Fruit fly (Drosophila melanogaster): ENCODE measurements around the gene Hipk.

The Hipk gene

dm6 chr3L:591370-591769, 48.5 kb downstream of the Hipk start (continued):
- TF ChIP-seq CG17328 (GFP tag; IDR thresholded peaks at IDR 0.05) (0 out of 2 replicates have a peak, but pooled peaks have one; percentile 37), gcm2 (GFP tag; optimal IDR thresholded peaks at IDR 0.05) (no peak), zf30C (GFP tag; optimal IDR thresholded peaks at IDR 0.05) (peak; percentile 77), Sox102F (GFP tag; optimal IDR thresholded peaks at IDR 0.05) (no peak), Xrp1 (GFP tag; IDR thresholded peaks at IDR 0.05) (peak; percentile 20; the same call in 1 of the 2 replicates), CG10147 (GFP tag; optimal IDR thresholded peaks at IDR 0.05) (no peak), CG32532 (GFP tag; IDR thresholded peaks at IDR 0.05) (no peak), nmo (GFP tag; optimal IDR thresholded peaks at IDR 0.05) (peak; percentile 3), lmd (GFP tag; IDR thresholded peaks at IDR 0.05) (0 out of 2 replicates have a peak, but pooled peaks have one; percentile 6), CG11560 (tag; IDR thresholded peaks at IDR 0.05) (no peak), Dip2 (GFP tag; IDR thresholded peaks at IDR 0.05) (no peak), D (optimal IDR thresholded peaks at IDR 0.05) (no peak), D (GFP tag; optimal IDR thresholded peaks at IDR 0.05) (peak; percentile 34), cato (GFP tag; optimal IDR thresholded peaks at IDR 0.05; ENCODE audit: borderline replicate concordance) (no peak), Fer2 (tag; optimal IDR thresholded peaks at IDR 0.05) (no peak), CG18262 (tag; optimal IDR thresholded peaks at IDR 0.05) (peak; percentile 21), grau (tag; optimal IDR thresholded peaks at IDR 0.05) (peak; percentile 1), kah (GFP tag; optimal IDR thresholded peaks at IDR 0.05) (peak; percentile 50), CG3065 (GFP tag; optimal IDR thresholded peaks at IDR 0.05) (no peak), CG33557 (GFP tag; optimal IDR thresholded peaks at IDR 0.05) (peak; percentile 51), CG10267 (tag; optimal IDR thresholded peaks at IDR 0.05) (peak; percentile 2), HLH54F (GFP tag; optimal IDR thresholded peaks at IDR 0.05) (no peak), lov (optimal IDR thresholded peaks at IDR 0.05) (no peak), lov (GFP tag; IDR thresholded peaks at IDR 0.05) (0 out of 3 replicates have a peak, but pooled peaks have one; percentile 21), dmrt99B (tag; optimal IDR thresholded peaks at IDR 0.05) (no peak), scrt (GFP tag; optimal IDR thresholded peaks at IDR 0.05) (no peak), Lim3 (GFP tag; IDR thresholded peaks at IDR 0.05) (no peak), CG10979 (tag; optimal IDR thresholded peaks at IDR 0.05) (peak; percentile 52), bsh (GFP tag; optimal IDR thresholded peaks at IDR 0.05) (peak in 1 of 2 experiments; percentile 43), sens (GFP tag) (peak; percentile 67), CG10543 (GFP tag; optimal IDR thresholded peaks at IDR 0.05) (no peak), Med (GFP tag) (peak; percentile 42), chm (GFP tag; IDR thresholded peaks at IDR 0.05) (no peak), CG16813 (GFP tag; IDR thresholded peaks at IDR 0.05; ENCODE audit: partially characterized antibody) (no peak), Blimp-1 (GFP tag; optimal IDR thresholded peaks at IDR 0.05) (no peak), Dek (tag; optimal IDR thresholded peaks at IDR 0.05) (no peak), Optix (GFP tag; IDR thresholded peaks at IDR 0.05) (peak; percentile 36; the same call in 1 of the 3 replicates), CG16863 (GFP tag; optimal IDR thresholded peaks at IDR 0.05) (peak; percentile 5), CG11723 (GFP tag; optimal IDR thresholded peaks at IDR 0.05) (no peak), CG12659 (GFP tag; optimal IDR thresholded peaks at IDR 0.05) (no peak), ro (GFP tag; IDR thresholded peaks at IDR 0.05) (no peak), CG9932 (GFP tag; IDR thresholded peaks at IDR 0.05) (no peak), fd96Cb (tag; optimal IDR thresholded peaks at IDR 0.05) (peak; percentile 5), CG8765 (GFP tag; IDR thresholded peaks at IDR 0.05) (0 out of 2 replicates have a peak, but pooled peaks have one; percentile 29), prd (optimal IDR thresholded peaks at IDR 0.05) (no peak), prd (GFP tag; IDR thresholded peaks at IDR 0.05) (peak; percentile 25; the same call in 1 of the 3 replicates), Ets65A (GFP tag) (peak; percentile 84), CG17612 (GFP tag; IDR thresholded peaks at IDR 0.05) (no peak), CG12391 (tag; optimal IDR thresholded peaks at IDR 0.05) (peak; percentile 18), CG10654 (GFP tag; optimal IDR thresholded peaks at IDR 0.05) (no peak), CG2712 (tag; optimal IDR thresholded peaks at IDR 0.05) (peak; percentile 32)

All from whole organism, embryonic.